Worm (Caenorhabditis elegans) whole organism, mixed stage, embryonic: ENCODE measurements around the gene F55C10.5.

Source experiments
- M03D4.4 ChIP-seq: sonication (generic microtip); optimal IDR thresholded peaks from 2 replicates; lab custom pipeline; 2017; ENCODE audit warnings: mild to moderate bottlenecking, missing genetic modification characterization, missing compliant biosample characterization
- blmp-1 ChIP-seq: fragments of 150-350 bp; optimal IDR thresholded peaks from 2 replicates; lab custom pipeline; 2014; ENCODE audit warnings: missing biosample characterization, missing genetic modification characterization
- elt-1 ChIP-seq: sonication (generic microtip); optimal IDR thresholded peaks from 2 replicates; lab custom pipeline; 2017; ENCODE audit warnings: missing genetic modification characterization, mild to moderate bottlenecking, missing compliant biosample characterization, antibody characterized with exemption, moderate library complexity, borderline replicate concordance; ENCODE audit not compliant: insufficient read depth
- elt-3 ChIP-seq: fragments of 150-350 bp; optimal IDR thresholded peaks from 2 replicates; lab custom pipeline; 2014; ENCODE audit warnings: missing biosample characterization, missing genetic modification characterization
- lsy-2 ChIP-seq: fragments of 150-350 bp; optimal IDR thresholded peaks from 2 replicates; lab custom pipeline; 2014; ENCODE audit warnings: missing biosample characterization, missing genetic modification characterization
- nhr-237 ChIP-seq: fragments of 150-350 bp; optimal IDR thresholded peaks from 2 replicates; lab custom pipeline; 2014; ENCODE audit warnings: missing biosample characterization, missing genetic modification characterization
- nhr-28 ChIP-seq: fragments of 150-350 bp; optimal IDR thresholded peaks from 2 replicates; lab custom pipeline; 2014; ENCODE audit warnings: missing biosample characterization, missing genetic modification characterization
- nhr-76 ChIP-seq: sonication (generic microtip); optimal IDR thresholded peaks from 2 replicates; lab custom pipeline; 2017; ENCODE audit warnings: missing biosample characterization, missing genetic modification characterization
- pha-4 ChIP-seq: fragments of 150-350 bp; optimal IDR thresholded peaks from 2 replicates; lab custom pipeline; 2018; ENCODE audit warnings: missing biosample characterization, missing genetic modification reagents, missing genetic modification characterization
- snpc-4 ChIP-seq: fragments of 150-350 bp; optimal IDR thresholded peaks from 2 replicates; lab custom pipeline; 2014; ENCODE audit warnings: missing biosample characterization, missing genetic modification characterization
- sptf-1 ChIP-seq: sonication (generic microtip); optimal IDR thresholded peaks from 2 replicates; lab custom pipeline; 2017; ENCODE audit warnings: mild to moderate bottlenecking, missing genetic modification characterization, moderate library complexity, missing compliant biosample characterization
- ztf-11 ChIP-seq: fragments of 150-350 bp; optimal IDR thresholded peaks from 2 replicates; lab custom pipeline; 2014; ENCODE audit warnings: missing biosample characterization, missing genetic modification characterization

ce11 chrV:11392020-11392419, 9.1 kb downstream of the F55C10.5 start, which contains the start of gene nas-16:
- TF ChIP-seq pha-4 (tag; lab: Kevin White, UChicago), result no peak
- TF ChIP-seq nhr-76 (tag; lab: Kevin White, UChicago), result no peak
- TF ChIP-seq elt-1 (tag; lab: Kevin White, UChicago), result no peak
- TF ChIP-seq nhr-28 (tag; lab: Kevin White, UChicago), result no peak
- TF ChIP-seq lsy-2, result no peak
- TF ChIP-seq snpc-4 (tag; lab: Kevin White, UChicago), result no peak
- TF ChIP-seq M03D4.4 (tag; lab: Kevin White, UChicago), result no peak
- no peak for TF ChIP-seq sptf-1 (tag; lab: Kevin White, UChicago)
- no peak for TF ChIP-seq blmp-1 (tag; lab: Kevin White, UChicago)
- no peak for TF ChIP-seq elt-3 (tag; lab: Kevin White, UChicago)
- no peak for TF ChIP-seq nhr-237 (tag; lab: Kevin White, UChicago)
- no peak for TF ChIP-seq ztf-11 (tag; lab: Kevin White, UChicago)
